Worm (Caenorhabditis elegans) whole organism, L3 larva: Measurements from ENCODE around the gene mboa-6.

Experiments used
- ama-1 ChIP-seq: fragments of 150-350 bp; optimal IDR thresholded peaks from 2 replicates; lab custom pipeline; 2018
- elt-2 ChIP-seq: sonication (generic microtip); optimal IDR thresholded peaks from 2 replicates; lab custom pipeline; 2016; ENCODE audit warnings: missing genetic modification reagents, mild to moderate bottlenecking, missing genetic modification characterization, missing compliant biosample characterization
- nhr-11 ChIP-seq: fragments of 150-350 bp; optimal IDR thresholded peaks from 2 replicates; lab custom pipeline; 2014; ENCODE audit warnings: missing biosample characterization, missing genetic modification characterization
- nhr-237 ChIP-seq: fragments of 150-350 bp; optimal IDR thresholded peaks from 2 replicates; lab custom pipeline; 2014; ENCODE audit warnings: missing biosample characterization, missing genetic modification characterization
- nhr-25 ChIP-seq: sonication (generic microtip); optimal IDR thresholded peaks from 2 replicates; lab custom pipeline; 2017; ENCODE audit warnings: missing biosample characterization, missing genetic modification characterization
- nhr-76 ChIP-seq: fragments of 150-350 bp; sonication (generic microtip); optimal IDR thresholded peaks from 5 replicates; lab custom pipeline; 2014; ENCODE audit warnings: missing biosample characterization, missing genetic modification characterization
- tbx-2 ChIP-seq: sonication (generic microtip); optimal IDR thresholded peaks from 2 replicates; lab custom pipeline; 2016; ENCODE audit warnings: mild to moderate bottlenecking, missing genetic modification characterization, missing compliant biosample characterization
- unc-39 ChIP-seq: sonication (generic microtip); optimal IDR thresholded peaks from 4 replicates; lab custom pipeline; 2017; ENCODE audit warnings: missing biosample characterization, missing genetic modification characterization
- unc-62 ChIP-seq: fragments of 150-350 bp; sonication (generic microtip); optimal IDR thresholded peaks from 4 replicates; lab custom pipeline; 2014; ENCODE audit warnings: missing biosample characterization, missing genetic modification reagents, missing genetic modification characterization
- ztf-11 ChIP-seq: fragments of 150-350 bp; optimal IDR thresholded peaks from 2 replicates; lab custom pipeline; 2014; ENCODE audit warnings: missing biosample characterization, missing genetic modification characterization

- TF ChIP-seq nhr-237, result no peak
- no peak for TF ChIP-seq nhr-76 (tag; lab: Kevin White, UChicago)
- TF ChIP-seq elt-2 (tag; lab: Kevin White, UChicago), result no peak
- no peak for TF ChIP-seq unc-39 (tag; lab: Kevin White, UChicago)
- TF ChIP-seq nhr-25, result no peak
- TF ChIP-seq unc-62 (GFP tag; lab: Kevin White, UChicago), result no peak
- no peak for TF ChIP-seq ztf-11 (tag; lab: Kevin White, UChicago)
- no peak for TF ChIP-seq tbx-2
- TF ChIP-seq ama-1 (lab: Kevin White, UChicago), result no peak
- no peak for TF ChIP-seq nhr-11 (tag; lab: Kevin White, UChicago)
Measured at ce11 chrIII:1903966-1904365, 57.8 kb downstream of the mboa-6 start.
